Fruit fly (Drosophila melanogaster) whole organism, wandering third instar larva: ENCODE results near the gene Duox.

Experiments
- CG32264 ChIP-seq: fragments of 200-800 bp; sonication (Bioruptor generic); optimal IDR thresholded peaks from 2 replicates; lab custom pipeline; 2016; ENCODE audit warnings: missing biosample characterization, missing genetic modification characterization
- CG9705 ChIP-seq: fragments of 200-800 bp; sonication (Bioruptor generic); optimal IDR thresholded peaks from 2 replicates; lab custom pipeline; 2018; ENCODE audit warnings: missing biosample characterization, mild to moderate bottlenecking, missing genetic modification characterization
- CrebA ChIP-seq: fragments of 200-800 bp; sonication (Bioruptor generic); optimal IDR thresholded peaks from 2 replicates; lab custom pipeline; 2016; ENCODE audit warnings: missing biosample characterization, mild to moderate bottlenecking, missing genetic modification characterization, borderline replicate concordance
- Dfd ChIP-seq: fragments of >200 bp; optimal IDR thresholded peaks from 2 replicates; lab custom pipeline; 2017; ENCODE audit warnings: missing biosample characterization, missing genetic modification characterization
- Dif ChIP-seq: fragments of 200-275, 200-300 bp; sonication (Bioruptor generic); optimal IDR thresholded peaks from 2 replicates; lab custom pipeline; 2018; ENCODE audit warnings: missing biosample characterization, missing genetic modification characterization; ENCODE audit not compliant: partially characterized antibody
- GATAd ChIP-seq: sonication (Bioruptor generic); optimal IDR thresholded peaks from 2 replicates; lab custom pipeline; 2016; ENCODE audit warnings: missing biosample characterization, missing genetic modification characterization
- HLH106 ChIP-seq: fragments of 200-800 bp; optimal IDR thresholded peaks from 3 replicates; lab custom pipeline; 2019; ENCODE audit warnings: missing biosample characterization, mild to moderate bottlenecking, missing genetic modification characterization, moderate library complexity
- Hr78 ChIP-seq: fragments of >200 bp; optimal IDR thresholded peaks from 2 replicates; lab custom pipeline; 2017; ENCODE audit warnings: missing biosample characterization, missing genetic modification characterization
- Hr83 ChIP-seq: fragments of 200-300 bp; sonication (Bioruptor generic); optimal IDR thresholded peaks from 2 replicates; lab custom pipeline; 2016; ENCODE audit warnings: missing biosample characterization, mild to moderate bottlenecking, missing genetic modification characterization, moderate library complexity; ENCODE audit not compliant: poor library complexity, severe bottlenecking
- Jra ChIP-seq: sonication (Bioruptor generic); optimal IDR thresholded peaks from 2 replicates; lab custom pipeline; 2016; ENCODE audit warnings: missing biosample characterization, missing genetic modification characterization
- Mio ChIP-seq: sonication (Bioruptor generic); optimal IDR thresholded peaks from 2 replicates; lab custom pipeline; 2016; ENCODE audit warnings: missing biosample characterization, missing genetic modification characterization
- N ChIP-seq: fragments of >200 bp; optimal IDR thresholded peaks from 2 replicates; lab custom pipeline; 2018; ENCODE audit warnings: missing biosample characterization, missing external identifiers, missing genetic modification characterization
- OdsH ChIP-seq: fragments of 200-800 bp; sonication (Bioruptor generic); optimal IDR thresholded peaks from 2 replicates; lab custom pipeline; 2016; ENCODE audit warnings: missing biosample characterization, mild to moderate bottlenecking, missing genetic modification characterization
- Rel ChIP-seq, 2 experiments: fragments of 200-800 bp; sonication (Bioruptor generic) in 1 of 2; optimal IDR thresholded peaks; 2 replicates in 1 of 2; 3 replicates in 1 of 2; lab custom pipeline; 2016 to 2019; ENCODE audit warnings: mild to moderate bottlenecking in 2 of 2, missing biosample characterization in 2 of 2, missing genetic modification characterization in 2 of 2, moderate library complexity in 1 of 2
- Sp1 ChIP-seq: fragments of 200-800 bp; sonication (Bioruptor generic); optimal IDR thresholded peaks from 3 replicates; lab custom pipeline; 2019; ENCODE audit warnings: missing biosample characterization, mild to moderate bottlenecking, missing genetic modification characterization, moderate library complexity
- br ChIP-seq: fragments of 200-800 bp; sonication (Bioruptor generic); optimal IDR thresholded peaks from 2 replicates; lab custom pipeline; 2016; ENCODE audit warnings: missing biosample characterization, missing genetic modification characterization
- brk ChIP-seq: fragments of 200-800 bp; sonication (Bioruptor generic); optimal IDR thresholded peaks from 2 replicates; lab custom pipeline; 2016; ENCODE audit warnings: missing biosample characterization, mild to moderate bottlenecking, missing genetic modification characterization
- dl ChIP-seq, 2 experiments: fragments of 175-275, 200-275 bp in 1 of 2; fragments of 200-275 bp in 1 of 2; sonication (Bioruptor generic); optimal IDR thresholded peaks; lab custom pipeline; 2018; ENCODE audit warnings: mild to moderate bottlenecking in 2 of 2, missing biosample characterization in 2 of 2, missing genetic modification characterization in 2 of 2, moderate library complexity in 2 of 2; ENCODE audit not compliant: partially characterized antibody in 2 of 2, insufficient read depth in 1 of 2
- dsf ChIP-seq: sonication (Bioruptor generic); optimal IDR thresholded peaks from 2 replicates; lab custom pipeline; 2016; ENCODE audit warnings: missing biosample characterization, missing genetic modification characterization, borderline replicate concordance
- ey ChIP-seq: fragments of 200-800 bp; sonication (Bioruptor generic); optimal IDR thresholded peaks from 2 replicates; lab custom pipeline; 2016; ENCODE audit warnings: missing biosample characterization, missing genetic modification characterization
- foxo ChIP-seq, 2 experiments: fragments of 200-800 bp; sonication (Bioruptor generic); optimal IDR thresholded peaks; 2 replicates in 1 of 2; 3 replicates in 1 of 2; lab custom pipeline; 2016 to 2017; ENCODE audit warnings: missing biosample characterization in 2 of 2, missing genetic modification characterization in 2 of 2
- fru ChIP-seq: fragments of 200-800 bp; sonication (Bioruptor generic); optimal IDR thresholded peaks from 3 replicates; lab custom pipeline; 2016; ENCODE audit warnings: missing biosample characterization, mild to moderate bottlenecking, missing genetic modification characterization
- h ChIP-seq: fragments of 200-800 bp; sonication (Bioruptor generic); optimal IDR thresholded peaks from 3 replicates; lab custom pipeline; 2016; ENCODE audit warnings: missing biosample characterization, mild to moderate bottlenecking, missing genetic modification characterization
- jim ChIP-seq: fragments of 175-275, 200-325 bp; sonication (Bioruptor generic); optimal IDR thresholded peaks from 2 replicates; lab custom pipeline; 2016; ENCODE audit warnings: missing biosample characterization, mild to moderate bottlenecking, missing genetic modification characterization
- lola ChIP-seq: fragments of >200 bp; optimal IDR thresholded peaks from 2 replicates; lab custom pipeline; 2017; ENCODE audit warnings: missing biosample characterization, missing genetic modification characterization
- psq ChIP-seq: fragments of 200-800 bp; sonication (Bioruptor generic); optimal IDR thresholded peaks from 3 replicates; lab custom pipeline; 2017; ENCODE audit warnings: missing biosample characterization, mild to moderate bottlenecking, missing genetic modification characterization, moderate library complexity
- sv ChIP-seq: fragments of 200-800 bp; sonication (Bioruptor generic); optimal IDR thresholded peaks from 3 replicates; lab custom pipeline; 2016; ENCODE audit warnings: missing biosample characterization, missing genetic modification characterization
- tai ChIP-seq: sonication (Bioruptor generic); optimal IDR thresholded peaks from 2 replicates; lab custom pipeline; 2016; ENCODE audit warnings: missing biosample characterization, missing genetic modification characterization
- usp ChIP-seq: fragments of >200 bp; optimal IDR thresholded peaks from 2 replicates; lab custom pipeline; 2017; ENCODE audit warnings: missing biosample characterization, missing genetic modification characterization
- woc ChIP-seq: sonication (Bioruptor generic); optimal IDR thresholded peaks from 2 replicates; lab custom pipeline; 2016; ENCODE audit warnings: missing biosample characterization, mild to moderate bottlenecking, missing genetic modification characterization

Duox gene

dm6 chr2L:2802527-2802926 is 27.5 kb downstream of the Duox start:
- TF ChIP-seq Dif (GFP tag; lab: Kevin White, UChicago) (no peak), CG32264 (GFP tag; lab: Kevin White, UChicago) (no peak), woc (GFP tag; lab: Kevin White, UChicago) (no peak), psq (GFP tag; lab: Kevin White, UChicago) (no peak), sv (GFP tag; lab: Kevin White, UChicago) (no peak), N (GFP tag; lab: Kevin White, UChicago) (no peak), brk (GFP tag; lab: Kevin White, UChicago) (no peak), Hr78 (GFP tag; lab: Kevin White, UChicago) (no peak), br (GFP tag; lab: Kevin White, UChicago) (no peak), fru (no peak), lola (GFP tag; lab: Kevin White, UChicago) (no peak), dl (GFP tag; optimal IDR thresholded peaks at IDR 0.05; lab: Kevin White, UChicago; ENCODE audit: insufficient read depth in 1 of 2, partially characterized antibody in 2 of 2) (no peak), ey (GFP tag; lab: Kevin White, UChicago) (no peak), h (GFP tag; lab: Kevin White, UChicago) (no peak), HLH106 (tag; lab: Kevin White, UChicago) (no peak), GATAd (GFP tag; lab: Kevin White, UChicago) (no peak)

- peak; percentile 28 for TF ChIP-seq h (GFP tag; lab: Kevin White, UChicago)
- no peak for TF ChIP-seq sv (GFP tag; lab: Kevin White, UChicago)
- no peak for TF ChIP-seq OdsH (GFP tag; lab: Kevin White, UChicago)
- TF ChIP-seq jim (GFP tag; lab: Kevin White, UChicago): no peak
- no peak for TF ChIP-seq Hr78 (GFP tag; lab: Kevin White, UChicago)
Measured at dm6 chr2L:2800956-2801776, 28.9 kb downstream of the Duox start.

- TF ChIP-seq tai (no peak), Sp1 (GFP tag; lab: Kevin White, UChicago) (no peak), foxo (GFP tag; optimal IDR thresholded peaks at IDR 0.05; lab: Kevin White, UChicago) (no peak), Hr78 (GFP tag; lab: Kevin White, UChicago) (no peak), brk (GFP tag; lab: Kevin White, UChicago) (no peak), GATAd (GFP tag; lab: Kevin White, UChicago) (no peak), CG9705 (no peak), CrebA (GFP tag; lab: Kevin White, UChicago) (no peak), Mio (GFP tag; lab: Kevin White, UChicago) (no peak), OdsH (GFP tag; lab: Kevin White, UChicago) (no peak), ey (GFP tag; lab: Kevin White, UChicago) (no peak), dsf (no peak), usp (GFP tag; lab: Kevin White, UChicago) (no peak), dl (GFP tag; optimal IDR thresholded peaks at IDR 0.05; lab: Kevin White, UChicago; ENCODE audit: insufficient read depth in 1 of 2, partially characterized antibody in 2 of 2) (no peak), Rel (GFP tag; optimal IDR thresholded peaks at IDR 0.05; lab: Kevin White, UChicago) (no peak), Rel (tag; optimal IDR thresholded peaks at IDR 0.05; lab: Kevin White, UChicago) (no peak)
- TF ChIP-seq, all 38 proteins: peak for 0
Measured at dm6 chr2L:2799909-2800478, 30.1 kb downstream of the Duox start, which contains the start of gene Syt1. Syt1 (minus strand) TSS chr2L:2799979.

- no peak for TF ChIP-seq Jra (GFP tag; lab: Kevin White, UChicago)
- TF ChIP-seq psq (GFP tag; lab: Kevin White, UChicago): no peak
- TF ChIP-seq lola (GFP tag; lab: Kevin White, UChicago): no peak
- TF ChIP-seq dl (GFP tag; optimal IDR thresholded peaks at IDR 0.05; lab: Kevin White, UChicago; ENCODE audit: insufficient read depth in 1 of 2, partially characterized antibody in 2 of 2): no peak
- no peak for TF ChIP-seq Hr83 (GFP tag; lab: Kevin White, UChicago)
- TF ChIP-seq OdsH (GFP tag; lab: Kevin White, UChicago): no peak
- no peak for TF ChIP-seq jim (GFP tag; lab: Kevin White, UChicago)
- no peak for TF ChIP-seq dsf
- TF ChIP-seq tai: no peak
- no peak for TF ChIP-seq sv (GFP tag; lab: Kevin White, UChicago)
- no peak for TF ChIP-seq foxo (GFP tag; optimal IDR thresholded peaks at IDR 0.05; lab: Kevin White, UChicago)
- no peak for TF ChIP-seq Rel (GFP tag; optimal IDR thresholded peaks at IDR 0.05; lab: Kevin White, UChicago)
- no peak for TF ChIP-seq Rel (tag; optimal IDR thresholded peaks at IDR 0.05; lab: Kevin White, UChicago)
- no peak for TF ChIP-seq Dfd (GFP tag; lab: Kevin White, UChicago)
Measured at dm6 chr2L:2797186-2797585, 32.9 kb downstream of the Duox start.
